Worm (Caenorhabditis elegans) whole organism, L2 larva: Measurements from ENCODE around the gene nsun-1.

Experiments
- C34F6.9 ChIP-seq: fragments of 150-350 bp; optimal IDR thresholded peaks from 2 replicates; lab custom pipeline; 2014; ENCODE audit warnings: missing biosample characterization, missing genetic modification characterization
- F13H6.1 ChIP-seq: sonication (generic microtip); optimal IDR thresholded peaks from 2 replicates; lab custom pipeline; 2016; ENCODE audit warnings: missing genetic modification characterization, missing compliant biosample characterization
- R02D3.7 ChIP-seq: fragments of 150-350 bp; optimal IDR thresholded peaks from 2 replicates; lab custom pipeline; 2014; ENCODE audit warnings: missing biosample characterization, missing genetic modification characterization
- ZK546.5 ChIP-seq: sonication (generic microtip); optimal IDR thresholded peaks from 2 replicates; lab custom pipeline; 2017; ENCODE audit warnings: missing biosample characterization, missing genetic modification characterization
- alr-1 ChIP-seq: fragments of 150-350 bp; optimal IDR thresholded peaks from 2 replicates; lab custom pipeline; 2014; ENCODE audit warnings: missing biosample characterization, missing genetic modification characterization
- ama-1 ChIP-seq: fragments of 150-350 bp; optimal IDR thresholded peaks from 2 replicates; lab custom pipeline; 2018; ENCODE audit warnings: inconsistent platforms
- ceh-16 ChIP-seq: fragments of 150-350 bp; optimal IDR thresholded peaks from 2 replicates; lab custom pipeline; 2014; ENCODE audit warnings: missing biosample characterization, missing genetic modification characterization
- ceh-82 ChIP-seq: fragments of 150-350 bp; optimal IDR thresholded peaks from 2 replicates; lab custom pipeline; 2014; ENCODE audit warnings: missing biosample characterization, missing genetic modification characterization
- egl-27 ChIP-seq: sonication (generic microtip); optimal IDR thresholded peaks from 3 replicates; lab custom pipeline; 2017; ENCODE audit warnings: missing biosample characterization, missing genetic modification reagents, missing genetic modification characterization
- elt-1 ChIP-seq: fragments of 150-350 bp; optimal IDR thresholded peaks from 2 replicates; lab custom pipeline; 2014; ENCODE audit warnings: missing biosample characterization, missing genetic modification characterization
- elt-3 ChIP-seq: sonication (generic microtip); optimal IDR thresholded peaks from 2 replicates; lab custom pipeline; 2017; ENCODE audit warnings: missing biosample characterization, missing genetic modification characterization
- fos-1 ChIP-seq: fragments of 150-350 bp; optimal IDR thresholded peaks from 2 replicates; lab custom pipeline; 2014; ENCODE audit warnings: missing biosample characterization, missing genetic modification characterization
- gmeb-1 ChIP-seq: fragments of 150-350 bp; optimal IDR thresholded peaks from 2 replicates; lab custom pipeline; 2014; ENCODE audit warnings: missing biosample characterization, missing genetic modification characterization
- lin-11 ChIP-seq: fragments of 150-350 bp; sonication (generic microtip); optimal IDR thresholded peaks from 2 replicates; lab custom pipeline; 2014; ENCODE audit warnings: missing biosample characterization, missing genetic modification characterization, inconsistent platforms, mixed read lengths
- lin-13 ChIP-seq: fragments of 150-350 bp; optimal IDR thresholded peaks from 2 replicates; lab custom pipeline; 2014; ENCODE audit warnings: missing biosample characterization, missing genetic modification reagents, missing genetic modification characterization
- lin-39 ChIP-seq: fragments of 150-350 bp; optimal IDR thresholded peaks from 2 replicates; lab custom pipeline; 2014; ENCODE audit warnings: missing biosample characterization, missing genetic modification reagents, missing genetic modification characterization
- lsy-2 ChIP-seq, 2 experiments: fragments of 150-350 bp in 1 of 2; sonication (generic microtip) in 1 of 2; optimal IDR thresholded peaks; 2 replicates each; lab custom pipeline; 2014 to 2017; ENCODE audit warnings: missing biosample characterization in 2 of 2, missing genetic modification characterization in 2 of 2
- mab-5 ChIP-seq: fragments of 150-350 bp; optimal IDR thresholded peaks from 2 replicates; lab custom pipeline; 2014; ENCODE audit warnings: missing biosample characterization, missing genetic modification characterization
- mdl-1 ChIP-seq, 2 experiments: fragments of 150-350 bp in 1 of 2; sonication (generic microtip) in 1 of 2; optimal IDR thresholded peaks; 2 replicates each; lab custom pipeline; 2017; ENCODE audit warnings: missing biosample characterization in 2 of 2, missing genetic modification characterization in 2 of 2
- nhr-12 ChIP-seq: fragments of 150-350 bp; optimal IDR thresholded peaks from 2 replicates; lab custom pipeline; 2014; ENCODE audit warnings: missing biosample characterization, missing genetic modification characterization
- nhr-129 ChIP-seq: fragments of 150-350 bp; optimal IDR thresholded peaks from 2 replicates; lab custom pipeline; 2014; ENCODE audit warnings: missing biosample characterization, missing genetic modification characterization
- nhr-21 ChIP-seq: fragments of 150-350 bp; optimal IDR thresholded peaks from 2 replicates; lab custom pipeline; 2014; ENCODE audit warnings: missing biosample characterization, missing genetic modification characterization
- nhr-23 ChIP-seq: fragments of 150-350 bp; optimal IDR thresholded peaks from 2 replicates; lab custom pipeline; 2014; ENCODE audit warnings: missing biosample characterization, missing genetic modification reagents, missing genetic modification characterization
- nhr-237 ChIP-seq: fragments of 150-350 bp; optimal IDR thresholded peaks from 2 replicates; lab custom pipeline; 2014; ENCODE audit warnings: missing biosample characterization, missing genetic modification characterization
- nhr-6 ChIP-seq: fragments of 150-350 bp; optimal IDR thresholded peaks from 2 replicates; lab custom pipeline; 2014; ENCODE audit warnings: missing biosample characterization, missing genetic modification characterization
- nhr-77 ChIP-seq: fragments of 150-350 bp; optimal IDR thresholded peaks from 2 replicates; lab custom pipeline; 2014; ENCODE audit warnings: missing biosample characterization, missing genetic modification characterization
- peb-1 ChIP-seq: fragments of 150-350 bp; optimal IDR thresholded peaks from 2 replicates; lab custom pipeline; 2014; ENCODE audit warnings: missing biosample characterization, missing genetic modification characterization
- sem-4 ChIP-seq: fragments of 150-350 bp; optimal IDR thresholded peaks from 2 replicates; lab custom pipeline; 2014; ENCODE audit warnings: missing biosample characterization, missing genetic modification reagents, missing genetic modification characterization
- sma-3 ChIP-seq: sonication (generic microtip); optimal IDR thresholded peaks from 2 replicates; lab custom pipeline; 2016; ENCODE audit warnings: missing genetic modification reagents, missing genetic modification characterization, missing compliant biosample characterization
- snpc-4 ChIP-seq: fragments of 150-350 bp; optimal IDR thresholded peaks from 2 replicates; lab custom pipeline; 2014; ENCODE audit warnings: missing biosample characterization, missing genetic modification characterization
- unc-39 ChIP-seq: fragments of 150-350 bp; optimal IDR thresholded peaks from 2 replicates; lab custom pipeline; 2014; ENCODE audit warnings: missing biosample characterization, missing genetic modification characterization
- unc-55 ChIP-seq: fragments of 150-350 bp; sonication (generic microtip); optimal IDR thresholded peaks from 3 replicates; lab custom pipeline; 2014; ENCODE audit warnings: missing biosample characterization, missing genetic modification reagents, missing genetic modification characterization
- unc-62 ChIP-seq: fragments of 150-350 bp; optimal IDR thresholded peaks from 2 replicates; lab custom pipeline; 2014; ENCODE audit warnings: missing biosample characterization, missing genetic modification reagents, missing genetic modification characterization
- zag-1 ChIP-seq: fragments of 150-350 bp; optimal IDR thresholded peaks from 2 replicates; lab custom pipeline; 2014; ENCODE audit warnings: missing biosample characterization, missing genetic modification characterization
- ztf-4 ChIP-seq: fragments of 150-350 bp; optimal IDR thresholded peaks from 2 replicates; lab custom pipeline; 2014; ENCODE audit warnings: missing biosample characterization, missing genetic modification characterization

Gene nsun-1

ce11 chrII:475890-476420 is at the start of gene nsun-1:
Gene nsun-1 (minus strand): TSS chrII:475940.
- TF ChIP-seq lin-13 (GFP tag; lab: Kevin White, UChicago), result peak; percentile 32
- TF ChIP-seq egl-27 (tag; lab: Kevin White, UChicago), result no peak
- no peak for TF ChIP-seq lin-39 (tag; lab: Kevin White, UChicago)
- TF ChIP-seq fos-1, result peak; percentile 34
- TF ChIP-seq F13H6.1 (tag; lab: Kevin White, UChicago), result peak; percentile 35
- no peak for TF ChIP-seq ZK546.5 (tag; lab: Kevin White, UChicago)
- no peak for TF ChIP-seq nhr-77 (tag; lab: Kevin White, UChicago)
- no peak for TF ChIP-seq unc-39 (tag; lab: Kevin White, UChicago)
- TF ChIP-seq ceh-82 (tag; lab: Kevin White, UChicago), result no peak
- TF ChIP-seq C34F6.9 (tag; lab: Kevin White, UChicago), result peak; percentile 70
- no peak for TF ChIP-seq nhr-6 (tag; lab: Kevin White, UChicago)
- peak; percentile 25 for TF ChIP-seq lin-11
- TF ChIP-seq nhr-21, result no peak
- TF ChIP-seq nhr-129 (tag; lab: Kevin White, UChicago), result peak; percentile 46
- TF ChIP-seq sma-3 (GFP tag; lab: Kevin White, UChicago), result peak; percentile 27
- no peak for TF ChIP-seq snpc-4 (tag; lab: Kevin White, UChicago)
- peak; percentile 41 for TF ChIP-seq gmeb-1
- TF ChIP-seq ceh-16, result no peak
- no peak for TF ChIP-seq alr-1 (tag; lab: Kevin White, UChicago)
- no peak for TF ChIP-seq nhr-23 (tag; lab: Kevin White, UChicago)
- TF ChIP-seq lsy-2 (tag; optimal IDR thresholded peaks at IDR 0.05; lab: Kevin White, UChicago), result peak in 1 of 2 experiments; percentile 55
- TF ChIP-seq unc-55, result peak; percentile 75
- TF ChIP-seq ama-1 (lab: Kevin White, UChicago), result no peak
- no peak for TF ChIP-seq mdl-1 (tag; optimal IDR thresholded peaks at IDR 0.05; lab: Kevin White, UChicago)
- no peak for TF ChIP-seq nhr-237 (tag; lab: Kevin White, UChicago)
- no peak for TF ChIP-seq R02D3.7 (tag; lab: Kevin White, UChicago)

- TF ChIP-seq unc-62 (GFP tag; lab: Kevin White, UChicago) (no peak), sem-4 (tag; lab: Kevin White, UChicago) (no peak), elt-3 (tag; lab: Kevin White, UChicago) (no peak), nhr-77 (tag; lab: Kevin White, UChicago) (no peak), lin-11 (no peak), nhr-129 (tag; lab: Kevin White, UChicago) (no peak), lin-13 (GFP tag; lab: Kevin White, UChicago) (no peak), zag-1 (tag; lab: Kevin White, UChicago) (no peak), elt-1 (tag; lab: Kevin White, UChicago) (no peak), ztf-4 (tag; lab: Kevin White, UChicago) (no peak)
Observed at ce11 chrII:522302-522701, 46.6 kb upstream of the nsun-1 start, which contains the start of gene slc-36.2. Gene slc-36.2 (plus strand): TSS chrII:522602.

ce11 chrII:521720-522119 is 46.0 kb upstream of the nsun-1 start:
- TF ChIP-seq fos-1, result peak; percentile 66
- no peak for TF ChIP-seq lin-39 (tag; lab: Kevin White, UChicago)

ce11 chrII:515765-516164 is 40.0 kb upstream of the nsun-1 start, which contains the start of gene mab-9:
Gene mab-9 (plus strand): TSS chrII:516024.
- TF ChIP-seq lin-11 (no peak), unc-55 (peak; percentile 25)

ce11 chrII:512630-513029 is 36.9 kb upstream of the nsun-1 start:
- peak; percentile 54 for TF ChIP-seq unc-55
- TF ChIP-seq mab-5, result peak; percentile 80
- TF ChIP-seq snpc-4 (tag; lab: Kevin White, UChicago), result no peak
- TF ChIP-seq lsy-2 (tag; optimal IDR thresholded peaks at IDR 0.05; lab: Kevin White, UChicago), result no peak
- TF ChIP-seq ceh-82 (tag; lab: Kevin White, UChicago), result no peak
- TF ChIP-seq, all 48 proteins: peak for 2

ce11 chrII:511968-512367 is 36.2 kb upstream of the nsun-1 start:
- TF ChIP-seq peb-1, result no peak
- TF ChIP-seq C34F6.9 (tag; lab: Kevin White, UChicago), result no peak
- no peak for TF ChIP-seq elt-1 (tag; lab: Kevin White, UChicago)
- no peak for TF ChIP-seq ZK546.5 (tag; lab: Kevin White, UChicago)
- no peak for TF ChIP-seq zag-1 (tag; lab: Kevin White, UChicago)
- TF ChIP-seq nhr-12 (tag; lab: Kevin White, UChicago), result no peak
- TF ChIP-seq F13H6.1 (tag; lab: Kevin White, UChicago), result no peak
- TF ChIP-seq unc-39 (tag; lab: Kevin White, UChicago), result no peak
- no peak for TF ChIP-seq snpc-4 (tag; lab: Kevin White, UChicago)
- peak; percentile 43 for TF ChIP-seq unc-55
- TF ChIP-seq mab-5, result peak; percentile 48
- no peak for TF ChIP-seq unc-62 (GFP tag; lab: Kevin White, UChicago)
- TF ChIP-seq nhr-237 (tag; lab: Kevin White, UChicago), result no peak
